Fruit fly (Drosophila melanogaster) whole organism, embryonic: ENCODE measurements around the gene dpr14.

Experiments
- Bdp1 ChIP-seq: fragments of 200-800 bp; sonication (Bioruptor generic); optimal IDR thresholded peaks from 3 replicates; lab custom pipeline; 2016; ENCODE audit warnings: missing biosample characterization, missing genetic modification characterization
- CG10209 ChIP-seq: fragments of 200-800 bp; sonication (Bioruptor generic); optimal IDR thresholded peaks from 3 replicates; lab custom pipeline; 2017; ENCODE audit warnings: missing biosample characterization, mild to moderate bottlenecking, missing genetic modification characterization, missing genetic modification reagents
- CG10543 ChIP-seq: fragments of 200-800 bp; sonication (Bioruptor generic); optimal IDR thresholded peaks from 3 replicates; lab custom pipeline; 2017; ENCODE audit warnings: missing biosample characterization, mild to moderate bottlenecking, missing genetic modification characterization, moderate library complexity
- CG11456 ChIP-seq: fragments of 200-800 bp; sonication (Bioruptor generic); IDR thresholded peaks from 3 replicates; pipeline ENCODE4 v1.3.6; 2022; ENCODE audit warnings: missing biosample characterization, missing genetic modification characterization
- CG1832 ChIP-seq: fragments of 200-800 bp; sonication (Bioruptor generic); optimal IDR thresholded peaks from 2 replicates; lab custom pipeline; 2017; ENCODE audit warnings: missing biosample characterization, mild to moderate bottlenecking, missing genetic modification characterization, inconsistent platforms
- CG2678 ChIP-seq: fragments of 200-800 bp; sonication (Bioruptor generic); optimal IDR thresholded peaks from 3 replicates; lab custom pipeline; 2019; ENCODE audit warnings: missing biosample characterization, mild to moderate bottlenecking, missing genetic modification characterization, moderate library complexity
- CG3065 ChIP-seq: fragments of 200-800 bp; sonication (Bioruptor generic); optimal IDR thresholded peaks from 2 replicates; lab custom pipeline; 2016; ENCODE audit warnings: missing biosample characterization, missing genetic modification characterization
- CG31388 ChIP-seq: fragments of 200-800 bp; sonication (Bioruptor generic); optimal IDR thresholded peaks from 2 replicates; lab custom pipeline; 2016; ENCODE audit warnings: missing biosample characterization, missing genetic modification characterization
- CG3163 ChIP-seq: fragments of 200-800 bp; sonication (Bioruptor generic); optimal IDR thresholded peaks from 3 replicates; lab custom pipeline; 2016; ENCODE audit warnings: missing biosample characterization, missing genetic modification characterization
- CG34376 ChIP-seq: fragments of 200-800 bp; sonication (Bioruptor generic); optimal IDR thresholded peaks from 2 replicates; lab custom pipeline; 2018; ENCODE audit warnings: missing biosample characterization, mild to moderate bottlenecking, missing genetic modification characterization
- CG4820 ChIP-seq: fragments of 200-800 bp; sonication (Bioruptor generic); optimal IDR thresholded peaks from 3 replicates; lab custom pipeline; 2016; ENCODE audit warnings: missing biosample characterization, missing genetic modification characterization
- CG5953 ChIP-seq: fragments of 200-800 bp; sonication (Bioruptor generic); IDR thresholded peaks from 2 replicates; pipeline ENCODE4 v1.3.6; 2022; ENCODE audit warnings: missing biosample characterization, missing genetic modification characterization
- CG6654 ChIP-seq: fragments of 200-800 bp; sonication (Bioruptor generic); optimal IDR thresholded peaks from 2 replicates; lab custom pipeline; 2017; ENCODE audit warnings: missing biosample characterization, mild to moderate bottlenecking, missing genetic modification characterization
- CG6813 ChIP-seq: fragments of 200-800 bp; sonication (Bioruptor generic); optimal IDR thresholded peaks from 2 replicates; lab custom pipeline; 2017; ENCODE audit warnings: missing biosample characterization, missing genetic modification characterization, mild to moderate bottlenecking, moderate library complexity, missing genetic modification reagents
- CG7357 ChIP-seq: fragments of 200-800 bp; sonication (Bioruptor generic); IDR thresholded peaks from 3 replicates; pipeline ENCODE4 v1.3.6; 2022; ENCODE audit warnings: missing biosample characterization, missing genetic modification characterization
- CG9817 ChIP-seq: fragments of 200-800 bp; sonication (Bioruptor generic); optimal IDR thresholded peaks from 2 replicates; lab custom pipeline; 2018; ENCODE audit warnings: missing biosample characterization, mild to moderate bottlenecking, missing genetic modification characterization, moderate library complexity
- CG9876 ChIP-seq: fragments of 200-800 bp; sonication (Bioruptor generic); optimal IDR thresholded peaks from 2 replicates; lab custom pipeline; 2016; ENCODE audit warnings: missing biosample characterization, missing genetic modification characterization
- CG9932 ChIP-seq: fragments of 200-800 bp; sonication (Bioruptor generic); IDR thresholded peaks from 2 replicates; pipeline ENCODE4 v1.3.6; 2022; ENCODE audit warnings: missing biosample characterization, missing genetic modification characterization
- Dip3 ChIP-seq: fragments of 200-800 bp; sonication (Bioruptor generic); optimal IDR thresholded peaks from 3 replicates; lab custom pipeline; 2016; ENCODE audit warnings: missing biosample characterization, missing genetic modification characterization
- E2f1 ChIP-seq: fragments of 200-800 bp; sonication (Bioruptor generic); IDR thresholded peaks from 2 replicates; pipeline ENCODE4 v1.3.6; 2022; ENCODE audit warnings: missing biosample characterization, missing genetic modification characterization
- Fer2 ChIP-seq: fragments of 200-800 bp; sonication (Bioruptor generic); optimal IDR thresholded peaks from 2 replicates; lab custom pipeline; 2018; ENCODE audit warnings: missing biosample characterization, mild to moderate bottlenecking, missing genetic modification characterization, moderate library complexity
- H15 ChIP-seq: fragments of 200-800 bp; sonication (Bioruptor generic); IDR thresholded peaks from 3 replicates; pipeline ENCODE4 v1.3.6; 2022; ENCODE audit warnings: missing biosample characterization, missing genetic modification characterization
- HHEX ChIP-seq: fragments of 200-800 bp; sonication (Bioruptor generic); optimal IDR thresholded peaks from 3 replicates; lab custom pipeline; 2017; ENCODE audit warnings: missing biosample characterization, mild to moderate bottlenecking, missing genetic modification characterization, missing genetic modification reagents
- HLH4C ChIP-seq: fragments of 200-800 bp; sonication (Bioruptor generic); IDR thresholded peaks from 3 replicates; pipeline ENCODE4 v1.3.6; 2022; ENCODE audit warnings: missing biosample characterization, missing genetic modification characterization; ENCODE audit not compliant: partially characterized antibody
- HLH54F ChIP-seq: fragments of 200-800 bp; sonication (Bioruptor generic); optimal IDR thresholded peaks from 3 replicates; lab custom pipeline; 2016; ENCODE audit warnings: missing biosample characterization, missing genetic modification characterization
- HLHmδ ChIP-seq: fragments of 200-800 bp; sonication (Bioruptor generic); optimal IDR thresholded peaks from 2 replicates; lab custom pipeline; 2018; ENCODE audit warnings: missing biosample characterization, mild to moderate bottlenecking, missing genetic modification characterization, moderate library complexity
- HmgD ChIP-seq: fragments of 200-800 bp; sonication (Bioruptor generic); optimal IDR thresholded peaks from 3 replicates; lab custom pipeline; 2016; ENCODE audit warnings: missing biosample characterization, missing genetic modification characterization
- Med ChIP-seq: fragments of 200-800 bp; sonication (Bioruptor generic); peaks from one replicate; lab custom pipeline; 2016; ENCODE audit warnings: missing biosample characterization, missing genetic modification characterization, mild to moderate bottlenecking, inconsistent platforms, moderate library complexity
- Ptx1 ChIP-seq: fragments of 200-800 bp; sonication (Bioruptor generic); IDR thresholded peaks from 2 replicates; pipeline ENCODE4 v1.3.6; 2022; ENCODE audit warnings: missing biosample characterization, missing genetic modification characterization
- Spps ChIP-seq: fragments of 200-800 bp; sonication (Bioruptor generic); optimal IDR thresholded peaks from 2 replicates; lab custom pipeline; 2018; ENCODE audit warnings: missing biosample characterization, mild to moderate bottlenecking, missing genetic modification characterization
- Xrp1 ChIP-seq: fragments of 200-800 bp; sonication (Bioruptor generic); IDR thresholded peaks from 2 replicates; pipeline ENCODE4 v1.3.6; 2022; ENCODE audit warnings: missing biosample characterization, missing genetic modification characterization
- br ChIP-seq: fragments of >200 bp; optimal IDR thresholded peaks from 2 replicates; lab custom pipeline; 2017
- cas ChIP-seq: fragments of 200-800 bp; sonication (Bioruptor generic); IDR thresholded peaks from 2 replicates; pipeline ENCODE4 v1.3.6; 2022; ENCODE audit warnings: missing biosample characterization, missing genetic modification characterization
- crol ChIP-seq: fragments of 200-800 bp; sonication (Bioruptor generic); IDR thresholded peaks from 2 replicates; pipeline ENCODE4 v1.3.6; 2022; ENCODE audit warnings: missing biosample characterization, missing genetic modification characterization
- dati ChIP-seq: fragments of 200-800 bp; sonication (Bioruptor generic); IDR thresholded peaks from 2 replicates; pipeline ENCODE4 v1.3.6; 2022; ENCODE audit warnings: missing biosample characterization, missing genetic modification characterization
- ems ChIP-seq: fragments of 200-800 bp; sonication (Bioruptor generic); optimal IDR thresholded peaks from 3 replicates; lab custom pipeline; 2016; ENCODE audit warnings: missing biosample characterization, missing genetic modification characterization
- esg ChIP-seq: fragments of 200-800 bp; sonication (Bioruptor generic); conservative IDR thresholded peaks from 2 replicates; pipeline ENCODE4 v1.3.6; 2022; ENCODE audit warnings: missing biosample characterization, missing genetic modification characterization
- eve ChIP-seq, 2 experiments: fragments of >200 bp; optimal IDR thresholded peaks; 2 replicates each; lab custom pipeline; 2017; ENCODE audit warnings: missing biosample characterization in 2 of 2, missing genetic modification characterization in 2 of 2
- fd64A ChIP-seq: fragments of 200-800 bp; sonication (Bioruptor generic); optimal IDR thresholded peaks from 3 replicates; lab custom pipeline; 2018; ENCODE audit warnings: missing biosample characterization, mild to moderate bottlenecking, missing genetic modification characterization
- gt ChIP-seq: fragments of 200-800 bp; sonication (Bioruptor generic); IDR thresholded peaks from 2 replicates; pipeline ENCODE4 v1.3.6; 2022; ENCODE audit warnings: missing biosample characterization, missing genetic modification characterization
- ham ChIP-seq: fragments of 200-800 bp; sonication (Bioruptor generic); IDR thresholded peaks from 2 replicates; pipeline ENCODE4 v1.3.6; 2022; ENCODE audit warnings: missing biosample characterization, missing genetic modification characterization
- hbn ChIP-seq: fragments of 200-800 bp; sonication (Bioruptor generic); IDR thresholded peaks from 2 replicates; pipeline ENCODE4 v1.3.6; 2022; ENCODE audit warnings: missing biosample characterization, missing genetic modification characterization; ENCODE audit not compliant: partially characterized antibody
- klu ChIP-seq: fragments of 200-800 bp; sonication (Bioruptor generic); IDR thresholded peaks from 2 replicates; pipeline ENCODE4 v1.3.6; 2022; ENCODE audit warnings: missing biosample characterization, missing genetic modification characterization
- lmd ChIP-seq: fragments of 200-800 bp; sonication (Bioruptor generic); IDR thresholded peaks from 2 replicates; pipeline ENCODE4 v1.3.6; 2022; ENCODE audit warnings: missing biosample characterization, missing genetic modification characterization
- lola ChIP-seq, 3 experiments: fragments of >200 bp in 2 of 3; fragments of 200-800 bp in 1 of 3; sonication (Bioruptor generic) in 1 of 3; optimal IDR thresholded peaks; 2 replicates each; lab custom pipeline; 2017 to 2019; ENCODE audit warnings: missing biosample characterization in 3 of 3, missing genetic modification characterization in 3 of 3, mild to moderate bottlenecking in 1 of 3, moderate library complexity in 1 of 3
- maf-S ChIP-seq: fragments of 200-800 bp; sonication (Bioruptor generic); optimal IDR thresholded peaks from 2 replicates; lab custom pipeline; 2016; ENCODE audit warnings: missing biosample characterization, missing genetic modification characterization
- pzg ChIP-seq: fragments of 200-800 bp; sonication (Bioruptor generic); optimal IDR thresholded peaks from 3 replicates; lab custom pipeline; 2018; ENCODE audit warnings: missing biosample characterization, mild to moderate bottlenecking, missing genetic modification characterization, moderate library complexity
- toy ChIP-seq: fragments of 200-800 bp; sonication (Bioruptor generic); IDR thresholded peaks from 2 replicates; pipeline ENCODE4 v1.3.6; 2022; ENCODE audit warnings: missing biosample characterization, missing genetic modification characterization
- wdn ChIP-seq: fragments of 200-800 bp; sonication (Bioruptor generic); IDR thresholded peaks from 2 replicates; pipeline ENCODE4 v1.3.6; 2022; ENCODE audit warnings: missing biosample characterization, missing genetic modification characterization

The dpr14 gene

dm6 chrX:7937588-7938481, 29.7 kb upstream of the dpr14 start (continued):
- TF ChIP-seq CG11456 (GFP tag; lab: Robert Waterston, UW): peak; percentile 33; the same call in 1 of the 3 replicates
- peak; percentile 53 for TF ChIP-seq CG9817
- peak; percentile 36; the same call in 1 of the 2 replicates for TF ChIP-seq dati (GFP tag; lab: Robert Waterston, UW)
- no peak for TF ChIP-seq pzg (GFP tag; lab: Kevin White, UChicago)
- peak; percentile 74 for TF ChIP-seq ems (GFP tag; lab: Kevin White, UChicago)
- peak; percentile 37 for TF ChIP-seq CG31388 (GFP tag; lab: Kevin White, UChicago)
- peak; percentile 73 for TF ChIP-seq CG4820 (GFP tag; lab: Kevin White, UChicago)
- TF ChIP-seq cas (GFP tag; lab: Robert Waterston, UW): no peak
- TF ChIP-seq lola (GFP tag; optimal IDR thresholded peaks at IDR 0.05; lab: Kevin White, UChicago): peak in 1 of 3 experiments; percentile 92
- TF ChIP-seq CG3163: peak; percentile 48
- peak; percentile 84 for TF ChIP-seq lmd (GFP tag; lab: Robert Waterston, UW)
- TF ChIP-seq Ptx1 (GFP tag; lab: Robert Waterston, UW): peak; percentile 84
- peak; percentile 28 for TF ChIP-seq Fer2 (tag; lab: Kevin White, UChicago)
- no peak for TF ChIP-seq ham (GFP tag; lab: Robert Waterston, UW)
- peak; percentile 67; the same call in 1 of the 2 replicates for TF ChIP-seq gt (GFP tag; lab: Robert Waterston, UW)
- peak; percentile 54 for TF ChIP-seq Spps (tag; lab: Kevin White, UChicago)
- TF ChIP-seq CG10209 (GFP tag; lab: Kevin White, UChicago): peak; percentile 82
- TF ChIP-seq Xrp1 (GFP tag; lab: Robert Waterston, UW): peak; percentile 80
- TF ChIP-seq CG34376 (GFP tag; lab: Kevin White, UChicago): no peak
- TF ChIP-seq Bdp1: peak; percentile 61
- TF ChIP-seq br: no peak
- peak; percentile 70 for TF ChIP-seq CG10543 (GFP tag; lab: Kevin White, UChicago)
- peak; percentile 62 for TF ChIP-seq HHEX (GFP tag; lab: Kevin White, UChicago)
- TF ChIP-seq H15: peak; percentile 52; the same call in 1 of the 3 replicates
- TF ChIP-seq wdn: 0 out of 2 replicates have a peak, but pooled peaks have one; percentile 36
- peak; percentile 44 for TF ChIP-seq HmgD (GFP tag; lab: Kevin White, UChicago)
- peak; percentile 61; the same call in 1 of the 2 replicates for TF ChIP-seq klu (GFP tag; lab: Robert Waterston, UW)
- no peak for TF ChIP-seq CG5953 (GFP tag; lab: Robert Waterston, UW)
- peak; percentile 55 for TF ChIP-seq Dip3
- TF ChIP-seq maf-S (GFP tag; lab: Kevin White, UChicago): peak; percentile 57
- TF ChIP-seq E2f1: peak; percentile 58
- TF ChIP-seq CG6813 (GFP tag; lab: Kevin White, UChicago): peak; percentile 64
- peak; percentile 58; the same call in 2 of the 3 replicates for TF ChIP-seq CG7357 (GFP tag; lab: Robert Waterston, UW)
- peak; percentile 67 for TF ChIP-seq CG6654 (GFP tag; lab: Kevin White, UChicago)
- TF ChIP-seq crol (GFP tag; lab: Robert Waterston, UW): peak; percentile 74
- TF ChIP-seq HLH54F (GFP tag; lab: Kevin White, UChicago): peak; percentile 56
- peak; percentile 55 for TF ChIP-seq CG1832 (GFP tag; lab: Kevin White, UChicago)
- peak in 1 of 2 experiments; percentile 46 for TF ChIP-seq eve (GFP tag; optimal IDR thresholded peaks at IDR 0.05; lab: Kevin White, UChicago)
- TF ChIP-seq fd64A (GFP tag; lab: Kevin White, UChicago): peak; percentile 38
- peak; percentile 3 for TF ChIP-seq HLHmδ (GFP tag; lab: Kevin White, UChicago)
- no peak for TF ChIP-seq hbn
- TF ChIP-seq CG9876 (GFP tag; lab: Kevin White, UChicago): peak; percentile 58
- TF ChIP-seq esg (GFP tag; lab: Robert Waterston, UW): peak; percentile 76
- TF ChIP-seq HLH4C (GFP tag; lab: Robert Waterston, UW): no peak
- no peak; the same call in 1 of the 2 replicates for TF ChIP-seq CG9932 (GFP tag; lab: Robert Waterston, UW)
- TF ChIP-seq CG2678: peak; percentile 87
- no peak for TF ChIP-seq toy (GFP tag; lab: Robert Waterston, UW)
- peak; percentile 92 for TF ChIP-seq Med (GFP tag; lab: Kevin White, UChicago)
- peak; percentile 53 for TF ChIP-seq CG3065 (GFP tag; lab: Kevin White, UChicago)
